Fruit fly (Drosophila melanogaster): ENCODE measurements around the gene CG7990.

Gene CG7990

DNA sequence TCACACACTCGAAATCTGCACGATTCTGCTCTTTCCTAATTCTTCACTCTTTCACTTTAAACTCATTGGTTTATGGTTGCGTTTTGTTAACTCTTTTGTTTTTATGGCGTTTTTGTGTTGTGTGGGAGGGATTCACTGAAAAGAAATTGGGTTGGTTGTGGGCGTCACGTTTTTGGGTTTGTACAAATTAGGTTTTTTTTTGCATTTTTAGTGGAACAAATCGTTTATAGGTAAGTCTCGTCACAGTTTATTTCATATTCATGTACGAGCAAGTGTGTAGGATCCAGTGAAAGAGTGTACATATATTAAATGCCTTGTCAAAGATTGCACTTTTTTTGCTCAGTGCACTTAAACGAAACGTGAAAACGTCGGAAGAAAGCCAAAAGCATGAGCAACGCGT, 37.1 kb downstream of the CG7990 start:
- TF ChIP-seq Pif1B (GFP tag; optimal IDR thresholded peaks at IDR 0.05) = no peak
- no peak for TF ChIP-seq CG34367 (tag; optimal IDR thresholded peaks at IDR 0.05)
- TF ChIP-seq gl (tag; optimal IDR thresholded peaks at IDR 0.05) = no peak
- TF ChIP-seq CG8159 (tag; optimal IDR thresholded peaks at IDR 0.05) = no peak
- peak; percentile 58 for TF ChIP-seq Snoo (tag; optimal IDR thresholded peaks at IDR 0.05)
- TF ChIP-seq rn (GFP tag; IDR thresholded peaks at IDR 0.05) = no peak
- TF ChIP-seq fd96Ca (GFP tag; IDR thresholded peaks at IDR 0.05) = no peak
- peak; percentile 17 for TF ChIP-seq CG9948 (tag; optimal IDR thresholded peaks at IDR 0.05)
- no peak for TF ChIP-seq CG32121 (GFP tag; IDR thresholded peaks at IDR 0.05)
- TF ChIP-seq CG4496 (GFP tag; IDR thresholded peaks at IDR 0.05) = 0 out of 3 replicates have a peak, but pooled peaks have one; percentile 34
- TF ChIP-seq Pif1A (GFP tag; optimal IDR thresholded peaks at IDR 0.05) = peak; percentile 23

DNA sequence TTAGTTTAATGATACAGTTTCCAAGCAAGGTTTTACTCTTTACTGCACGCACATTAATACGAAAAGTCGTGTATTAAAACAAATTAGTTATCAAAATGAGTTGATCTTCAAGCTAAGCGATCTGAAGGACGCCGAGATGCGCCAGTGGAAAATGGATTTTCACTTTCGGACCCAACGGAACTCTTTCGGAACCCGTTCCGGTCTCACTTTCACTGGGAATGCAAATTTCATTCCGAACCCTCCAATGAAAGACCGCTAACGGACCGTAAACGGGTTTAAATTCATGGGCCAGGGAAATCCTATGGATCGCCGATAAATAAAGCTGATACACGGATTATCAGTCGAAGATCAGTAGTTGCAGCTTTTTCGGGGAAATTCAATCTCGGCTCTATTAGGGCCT, 38.3 kb downstream of the CG7990 start:
- no peak for TF ChIP-seq gl (tag; optimal IDR thresholded peaks at IDR 0.05)
- TF ChIP-seq CG9948 (tag; optimal IDR thresholded peaks at IDR 0.05) = no peak
- no peak for TF ChIP-seq CG10348 (GFP tag; IDR thresholded peaks at IDR 0.05)
- TF ChIP-seq CG13204 (GFP tag; optimal IDR thresholded peaks at IDR 0.05) = no peak
- no peak for TF ChIP-seq CG8159 (tag; optimal IDR thresholded peaks at IDR 0.05)
- TF ChIP-seq D1 (tag; optimal IDR thresholded peaks at IDR 0.05) = no peak
- no peak for TF ChIP-seq CG8301 (tag; optimal IDR thresholded peaks at IDR 0.05)
- TF ChIP-seq Pif1B (GFP tag; optimal IDR thresholded peaks at IDR 0.05) = no peak
- TF ChIP-seq CG14655 (GFP tag; optimal IDR thresholded peaks at IDR 0.05) = no peak
- no peak for TF ChIP-seq CG12605 (GFP tag; IDR thresholded peaks at IDR 0.05)
- no peak for TF ChIP-seq Snoo (tag; optimal IDR thresholded peaks at IDR 0.05)
- no peak for TF ChIP-seq CG15710 (tag; optimal IDR thresholded peaks at IDR 0.05)
- TF ChIP-seq rn (GFP tag; IDR thresholded peaks at IDR 0.05) = no peak
- TF ChIP-seq Ets98B (GFP tag; IDR thresholded peaks at IDR 0.05) = no peak
- TF ChIP-seq CG17806 (tag; optimal IDR thresholded peaks at IDR 0.05) = no peak
- TF ChIP-seq CG4496 (GFP tag; IDR thresholded peaks at IDR 0.05) = no peak
- TF ChIP-seq CG34367 (tag; optimal IDR thresholded peaks at IDR 0.05) = no peak
- no peak for TF ChIP-seq CG32121 (GFP tag; IDR thresholded peaks at IDR 0.05)
- no peak for TF ChIP-seq fd96Ca (GFP tag; IDR thresholded peaks at IDR 0.05)
- TF ChIP-seq EcR (GFP tag; optimal IDR thresholded peaks at IDR 0.05) = no peak

DNA sequence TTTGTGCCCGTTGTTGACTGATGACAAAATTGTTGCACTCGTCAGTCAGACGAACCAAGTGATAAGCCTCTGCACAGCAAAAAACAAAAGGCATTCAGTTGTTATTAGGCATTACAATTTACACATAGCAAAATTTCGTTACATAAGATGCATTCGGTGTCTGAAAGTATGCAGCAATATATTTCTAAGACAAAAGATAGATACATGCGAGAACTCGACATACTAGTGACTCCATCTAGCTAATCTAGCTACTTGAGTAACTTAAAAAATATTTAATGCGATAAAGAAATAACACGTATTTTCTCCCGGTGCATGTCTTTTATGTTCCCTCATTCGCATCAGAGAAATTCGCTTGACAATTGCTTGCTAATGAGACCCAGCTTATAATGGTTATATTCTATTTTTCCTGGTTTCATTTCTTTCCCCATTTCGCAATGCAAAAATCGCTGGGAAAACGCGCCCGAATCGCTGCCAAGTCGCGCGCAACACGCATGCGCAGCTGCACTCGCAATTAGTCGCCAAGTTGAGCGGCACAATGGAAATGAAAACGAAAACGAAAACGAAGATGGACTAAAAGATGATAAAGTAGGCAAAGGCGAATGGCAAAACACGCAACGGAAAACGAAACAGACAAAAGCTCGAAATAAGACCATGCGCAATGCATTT, 39.4 kb downstream of the CG7990 start:
- TF ChIP-seq gl (tag; optimal IDR thresholded peaks at IDR 0.05) = peak; percentile 43
- peak; percentile 36 for TF ChIP-seq Ets98B (GFP tag; IDR thresholded peaks at IDR 0.05)
- peak; percentile 79 for TF ChIP-seq CG34367 (tag; optimal IDR thresholded peaks at IDR 0.05)
- TF ChIP-seq CG8301 (tag; optimal IDR thresholded peaks at IDR 0.05) = peak; percentile 52
- TF ChIP-seq CG12605 (GFP tag; IDR thresholded peaks at IDR 0.05) = no peak
- TF ChIP-seq CG9948 (tag; optimal IDR thresholded peaks at IDR 0.05) = peak; percentile 69
- TF ChIP-seq Snoo (tag; optimal IDR thresholded peaks at IDR 0.05) = peak; percentile 49
- TF ChIP-seq CG14655 (GFP tag; optimal IDR thresholded peaks at IDR 0.05) = peak; percentile 64
- TF ChIP-seq fd96Ca (GFP tag; IDR thresholded peaks at IDR 0.05) = peak; percentile 54; the same call in 1 of the 3 replicates
- no peak for TF ChIP-seq CG10348 (GFP tag; IDR thresholded peaks at IDR 0.05)
- TF ChIP-seq CG17806 (tag; optimal IDR thresholded peaks at IDR 0.05) = peak; percentile 51
- TF ChIP-seq D1 (tag; optimal IDR thresholded peaks at IDR 0.05) = no peak
- TF ChIP-seq CG13204 (GFP tag; optimal IDR thresholded peaks at IDR 0.05) = peak; percentile 43
- TF ChIP-seq EcR (GFP tag; optimal IDR thresholded peaks at IDR 0.05) = no peak
- TF ChIP-seq CG15710 (tag; optimal IDR thresholded peaks at IDR 0.05) = peak; percentile 78
- TF ChIP-seq CG8159 (tag; optimal IDR thresholded peaks at IDR 0.05) = peak; percentile 69
- TF ChIP-seq CG32121 (GFP tag; IDR thresholded peaks at IDR 0.05) = peak; percentile 45; the same call in 1 of the 2 replicates
- TF ChIP-seq Pif1A (GFP tag; optimal IDR thresholded peaks at IDR 0.05) = peak; percentile 86
- 0 out of 2 replicates have a peak, but pooled peaks have one; percentile 42 for TF ChIP-seq rn (GFP tag; IDR thresholded peaks at IDR 0.05)
- peak; percentile 41; the same call in 2 of the 3 replicates for TF ChIP-seq CG4496 (GFP tag; IDR thresholded peaks at IDR 0.05)
- peak; percentile 80 for TF ChIP-seq Pif1B (GFP tag; optimal IDR thresholded peaks at IDR 0.05)

DNA sequence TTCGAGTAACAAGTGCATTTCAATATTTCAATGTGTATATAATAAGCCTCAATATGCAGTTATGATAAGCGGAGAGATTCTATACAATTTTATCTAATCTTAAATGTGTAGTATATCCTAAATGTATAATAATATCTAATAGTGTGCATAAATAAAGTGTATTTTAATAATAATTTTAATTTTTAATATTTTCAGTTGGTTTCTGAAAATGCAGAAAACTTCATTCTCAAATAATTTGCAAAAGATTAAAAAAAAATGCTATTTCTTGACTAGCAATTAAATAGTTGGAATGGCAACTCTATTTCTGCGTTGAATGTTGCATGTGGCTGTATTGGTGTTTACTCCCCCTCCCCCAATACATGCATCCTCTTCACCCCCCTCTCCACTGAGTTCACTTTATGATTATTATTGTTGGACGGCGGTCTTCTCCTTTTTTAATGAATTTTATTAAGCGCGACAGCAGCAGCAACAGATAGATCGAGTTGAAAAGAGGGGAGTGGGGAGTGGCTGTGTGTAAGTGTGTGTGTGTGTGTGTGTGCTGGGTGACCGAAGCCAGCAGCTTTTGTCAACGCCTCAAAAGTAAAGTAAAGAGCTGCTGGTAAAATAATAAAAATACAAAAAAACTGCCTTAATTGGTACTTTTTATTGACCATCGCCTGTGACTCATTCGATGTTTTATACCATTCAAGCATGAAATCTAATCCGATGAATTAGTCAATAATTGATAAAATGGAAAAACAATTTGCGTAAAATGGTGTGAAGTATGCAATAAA, 41.0 kb downstream of the CG7990 start:
- TF ChIP-seq CG15710 (tag; optimal IDR thresholded peaks at IDR 0.05) (peak; percentile 52), Pif1B (GFP tag; optimal IDR thresholded peaks at IDR 0.05) (no peak), CG8159 (tag; optimal IDR thresholded peaks at IDR 0.05) (peak; percentile 69), CG14655 (GFP tag; optimal IDR thresholded peaks at IDR 0.05) (peak; percentile 40), CG8301 (tag; optimal IDR thresholded peaks at IDR 0.05) (peak; percentile 20), CG12605 (GFP tag; IDR thresholded peaks at IDR 0.05) (no peak), CG32121 (GFP tag; IDR thresholded peaks at IDR 0.05) (no peak), gl (tag; optimal IDR thresholded peaks at IDR 0.05) (no peak), fd96Ca (GFP tag; IDR thresholded peaks at IDR 0.05) (no peak), CG34367 (tag; optimal IDR thresholded peaks at IDR 0.05) (peak; percentile 32), CG17806 (tag; optimal IDR thresholded peaks at IDR 0.05) (peak; percentile 7), CG13204 (GFP tag; optimal IDR thresholded peaks at IDR 0.05) (peak; percentile 47), CG9948 (tag; optimal IDR thresholded peaks at IDR 0.05) (peak; percentile 44), Pif1A (GFP tag; optimal IDR thresholded peaks at IDR 0.05) (no peak), Ets98B (GFP tag; IDR thresholded peaks at IDR 0.05) (no peak), Snoo (tag; optimal IDR thresholded peaks at IDR 0.05) (no peak), D1 (tag; optimal IDR thresholded peaks at IDR 0.05) (peak; percentile 21), CG4496 (GFP tag; IDR thresholded peaks at IDR 0.05) (no peak), EcR (GFP tag; optimal IDR thresholded peaks at IDR 0.05) (no peak)

DNA sequence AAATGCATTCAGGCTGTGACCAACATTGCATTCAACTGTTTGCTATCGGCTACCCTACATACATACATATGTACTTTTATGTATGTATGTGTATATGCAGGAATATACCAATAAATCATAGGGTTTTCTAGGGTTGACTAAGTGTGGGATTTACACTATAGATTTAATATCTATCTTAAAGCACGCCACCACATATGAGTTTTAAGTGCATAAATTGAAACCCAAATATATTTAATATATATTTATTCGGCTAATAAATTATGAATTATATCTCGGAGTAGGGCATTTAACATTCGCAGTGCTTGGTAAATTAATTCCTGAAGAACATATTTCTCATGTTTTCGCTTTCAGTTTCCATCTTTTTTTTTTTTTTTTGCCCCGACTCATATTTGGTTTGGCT, 41.8 kb downstream of the CG7990 start:
- peak; percentile 53 for TF ChIP-seq Pif1B (GFP tag; optimal IDR thresholded peaks at IDR 0.05)
- peak; percentile 80 for TF ChIP-seq Snoo (tag; optimal IDR thresholded peaks at IDR 0.05)
- TF ChIP-seq CG17806 (tag; optimal IDR thresholded peaks at IDR 0.05) = peak; percentile 66
- TF ChIP-seq Ets98B (GFP tag; IDR thresholded peaks at IDR 0.05) = peak; percentile 21
- no peak for TF ChIP-seq CG12605 (GFP tag; IDR thresholded peaks at IDR 0.05)
- peak; percentile 85 for TF ChIP-seq CG34367 (tag; optimal IDR thresholded peaks at IDR 0.05)
- no peak; the same call in 1 of the 2 replicates for TF ChIP-seq CG32121 (GFP tag; IDR thresholded peaks at IDR 0.05)
- TF ChIP-seq CG14655 (GFP tag; optimal IDR thresholded peaks at IDR 0.05) = peak; percentile 69
- TF ChIP-seq Pif1A (GFP tag; optimal IDR thresholded peaks at IDR 0.05) = no peak
- no peak for TF ChIP-seq fd96Ca (GFP tag; IDR thresholded peaks at IDR 0.05)
- peak; percentile 84 for TF ChIP-seq CG15710 (tag; optimal IDR thresholded peaks at IDR 0.05)
- TF ChIP-seq CG10348 (GFP tag; IDR thresholded peaks at IDR 0.05) = no peak
- TF ChIP-seq D1 (tag; optimal IDR thresholded peaks at IDR 0.05) = peak; percentile 31
- no peak; the same call in 2 of the 3 replicates for TF ChIP-seq CG4496 (GFP tag; IDR thresholded peaks at IDR 0.05)
- peak; percentile 84 for TF ChIP-seq CG9948 (tag; optimal IDR thresholded peaks at IDR 0.05)
- TF ChIP-seq CG13204 (GFP tag; optimal IDR thresholded peaks at IDR 0.05) = no peak
- peak; percentile 42 for TF ChIP-seq CG8301 (tag; optimal IDR thresholded peaks at IDR 0.05)
- TF ChIP-seq rn (GFP tag; IDR thresholded peaks at IDR 0.05) = no peak
- no peak for TF ChIP-seq gl (tag; optimal IDR thresholded peaks at IDR 0.05)
- peak; percentile 80 for TF ChIP-seq CG8159 (tag; optimal IDR thresholded peaks at IDR 0.05)
- TF ChIP-seq EcR (GFP tag; optimal IDR thresholded peaks at IDR 0.05) = no peak

Measured in whole organism, pupa.